Fruit fly (Drosophila melanogaster) whole organism, embryonic: ENCODE results near the gene Coq7.

ENCODE experiments used
- Asciz ChIP-seq: fragments of 200-800 bp; sonication (Bioruptor generic); optimal IDR thresholded peaks from 2 replicates; lab custom pipeline; 2017; ENCODE audit warnings: missing biosample characterization, mild to moderate bottlenecking, missing genetic modification characterization, missing genetic modification reagents
- B-H1 ChIP-seq: fragments of 200-800 bp; sonication (Bioruptor generic); IDR thresholded peaks from 3 replicates; pipeline ENCODE4 v1.3.6; 2022; ENCODE audit warnings: missing biosample characterization, missing genetic modification characterization
- Bdp1 ChIP-seq: fragments of 200-800 bp; sonication (Bioruptor generic); optimal IDR thresholded peaks from 3 replicates; lab custom pipeline; 2016; ENCODE audit warnings: missing biosample characterization, missing genetic modification characterization
- Bgb ChIP-seq: fragments of 200-800 bp; sonication (Bioruptor generic); IDR thresholded peaks from 2 replicates; pipeline ENCODE4 v1.3.6; 2022; ENCODE audit warnings: missing biosample characterization, missing genetic modification characterization; ENCODE audit not compliant: partially characterized antibody
- CG10431 ChIP-seq: fragments of 200-800 bp; sonication (Bioruptor generic); optimal IDR thresholded peaks from 3 replicates; lab custom pipeline; 2018; ENCODE audit warnings: missing biosample characterization, mild to moderate bottlenecking, missing genetic modification characterization
- CG10462 ChIP-seq: fragments of 200-800 bp; sonication (Bioruptor generic); optimal IDR thresholded peaks from 2 replicates; lab custom pipeline; 2016; ENCODE audit warnings: missing biosample characterization, missing genetic modification characterization
- CG12104 ChIP-seq: fragments of 200-800 bp; sonication (Bioruptor generic); optimal IDR thresholded peaks from 3 replicates; lab custom pipeline; 2016; ENCODE audit warnings: missing biosample characterization, missing genetic modification characterization
- CG12236 ChIP-seq: fragments of 200-800 bp; sonication (Bioruptor generic); optimal IDR thresholded peaks from 2 replicates; lab custom pipeline; 2016; ENCODE audit warnings: missing biosample characterization, missing genetic modification characterization
- CG13123 ChIP-seq: fragments of 200-800 bp; sonication (Bioruptor generic); optimal IDR thresholded peaks from 2 replicates; lab custom pipeline; 2016; ENCODE audit warnings: missing biosample characterization, missing genetic modification characterization
- CG14860 ChIP-seq: fragments of 200-800 bp; sonication (Bioruptor generic); IDR thresholded peaks from 3 replicates; pipeline ENCODE4 v1.3.6; 2022; ENCODE audit warnings: missing biosample characterization, missing genetic modification characterization; ENCODE audit not compliant: partially characterized antibody
- CG1647 ChIP-seq: fragments of 200-800 bp; sonication (Bioruptor generic); optimal IDR thresholded peaks from 3 replicates; lab custom pipeline; 2016; ENCODE audit warnings: missing biosample characterization, missing genetic modification characterization
- CG17359 ChIP-seq: fragments of 200-800 bp; sonication (Bioruptor generic); optimal IDR thresholded peaks from 3 replicates; lab custom pipeline; 2018; ENCODE audit warnings: missing biosample characterization, mild to moderate bottlenecking, missing genetic modification characterization, moderate library complexity
- CG18476 ChIP-seq: fragments of 200-800 bp; sonication (Bioruptor generic); optimal IDR thresholded peaks from 2 replicates; lab custom pipeline; 2016; ENCODE audit warnings: missing biosample characterization, mild to moderate bottlenecking, missing genetic modification characterization
- CG32532 ChIP-seq: fragments of 200-800 bp; sonication (Bioruptor generic); IDR thresholded peaks from 2 replicates; pipeline ENCODE4 v1.3.6; 2022; ENCODE audit warnings: missing biosample characterization, missing genetic modification characterization
- CG32772 ChIP-seq: fragments of 200-800 bp; sonication (Bioruptor generic); IDR thresholded peaks from 2 replicates; pipeline ENCODE4 v1.3.6; 2022; ENCODE audit warnings: missing biosample characterization, missing genetic modification characterization
- CG4730 ChIP-seq: fragments of 200-800 bp; sonication (Bioruptor generic); IDR thresholded peaks from 2 replicates; pipeline ENCODE4 v1.3.6; 2022; ENCODE audit warnings: missing biosample characterization, missing genetic modification characterization
- CG4820 ChIP-seq: fragments of 200-800 bp; sonication (Bioruptor generic); optimal IDR thresholded peaks from 3 replicates; lab custom pipeline; 2016; ENCODE audit warnings: missing biosample characterization, missing genetic modification characterization
- CG6175 ChIP-seq: fragments of 200-800 bp; sonication (Bioruptor generic); IDR thresholded peaks from 3 replicates; pipeline ENCODE4 v1.3.6; 2022; ENCODE audit warnings: missing biosample characterization, missing genetic modification characterization
- CG6254 ChIP-seq: fragments of 200-800 bp; sonication (Bioruptor generic); optimal IDR thresholded peaks from 3 replicates; lab custom pipeline; 2017; ENCODE audit warnings: mild to moderate bottlenecking, missing biosample characterization, missing genetic modification reagents, missing genetic modification characterization
- CG7556 ChIP-seq: fragments of 200-800 bp; sonication (Bioruptor generic); optimal IDR thresholded peaks from 2 replicates; lab custom pipeline; 2017; ENCODE audit warnings: missing biosample characterization, mild to moderate bottlenecking, missing genetic modification characterization
- CG7745 ChIP-seq: fragments of 200-800 bp; sonication (Bioruptor generic); optimal IDR thresholded peaks from 2 replicates; lab custom pipeline; 2018; ENCODE audit warnings: missing biosample characterization, mild to moderate bottlenecking, missing genetic modification characterization, moderate library complexity
- Dip2 ChIP-seq: fragments of 200-800 bp; sonication (Bioruptor generic); IDR thresholded peaks from 2 replicates; pipeline ENCODE4 v1.3.6; 2022; ENCODE audit warnings: missing biosample characterization, missing genetic modification characterization
- E2f2 ChIP-seq: fragments of 200-800 bp; sonication (Bioruptor generic); IDR thresholded peaks from 2 replicates; pipeline ENCODE4 v1.3.6; 2022; ENCODE audit warnings: missing biosample characterization, missing genetic modification characterization
- GATAe ChIP-seq: fragments of 200-800 bp; sonication (Bioruptor generic); conservative IDR thresholded peaks from 2 replicates; pipeline ENCODE4 v1.3.6; 2022; ENCODE audit warnings: missing biosample characterization, missing genetic modification characterization
- Gug ChIP-seq: fragments of 200-800 bp; sonication (Bioruptor generic); IDR thresholded peaks from 4 replicates; pipeline ENCODE4 v1.3.6; 2022; ENCODE audit warnings: missing biosample characterization, missing genetic modification characterization
- Jarid2 ChIP-seq: fragments of 200-800 bp; sonication (Bioruptor generic); optimal IDR thresholded peaks from 3 replicates; lab custom pipeline; 2017; ENCODE audit warnings: mild to moderate bottlenecking, missing biosample characterization, missing genetic modification reagents, missing genetic modification characterization
- NC2α ChIP-seq: fragments of 200-800 bp; sonication (Bioruptor generic); optimal IDR thresholded peaks from 2 replicates; lab custom pipeline; 2016; ENCODE audit warnings: missing biosample characterization, missing genetic modification characterization
- NC2β ChIP-seq: fragments of 200-800 bp; sonication (Bioruptor generic); optimal IDR thresholded peaks from 2 replicates; lab custom pipeline; 2016; ENCODE audit warnings: missing biosample characterization, missing genetic modification characterization
- Neu2 ChIP-seq: fragments of 200-800 bp; sonication (Bioruptor generic); optimal IDR thresholded peaks from 3 replicates; lab custom pipeline; 2016; ENCODE audit warnings: missing biosample characterization, missing genetic modification characterization, borderline replicate concordance
- Nf-YB ChIP-seq: fragments of 200-800 bp; sonication (Bioruptor generic); optimal IDR thresholded peaks from 3 replicates; lab custom pipeline; 2019; ENCODE audit warnings: missing biosample characterization, mild to moderate bottlenecking, missing genetic modification characterization, moderate library complexity
- Ravus ChIP-seq: fragments of 200-800 bp; sonication (Bioruptor generic); IDR thresholded peaks from 2 replicates; pipeline ENCODE4 v1.3.6; 2022; ENCODE audit warnings: missing biosample characterization, missing genetic modification characterization
- Sry-δ ChIP-seq: fragments of 200-800 bp; sonication (Bioruptor generic); optimal IDR thresholded peaks from 2 replicates; lab custom pipeline; 2016; ENCODE audit warnings: missing biosample characterization, missing genetic modification characterization
- bsh ChIP-seq, 2 experiments: fragments of 200-800 bp; sonication (Bioruptor generic); optimal IDR thresholded peaks; 2 replicates each; lab custom pipeline; 2017 to 2018; ENCODE audit warnings: mild to moderate bottlenecking in 2 of 2, missing biosample characterization in 2 of 2, missing genetic modification characterization in 2 of 2, moderate library complexity in 1 of 2
- chn ChIP-seq: fragments of 200-800 bp; sonication (Bioruptor generic); optimal IDR thresholded peaks from 2 replicates; lab custom pipeline; 2016; ENCODE audit warnings: missing biosample characterization, missing genetic modification characterization
- da ChIP-seq: fragments of 200-800 bp; sonication (Bioruptor generic); optimal IDR thresholded peaks from 2 replicates; lab custom pipeline; 2016; ENCODE audit warnings: missing biosample characterization, missing genetic modification characterization
- eyg ChIP-seq: fragments of 200-800 bp; sonication (Bioruptor generic); optimal IDR thresholded peaks from 3 replicates; lab custom pipeline; 2016; ENCODE audit warnings: missing biosample characterization, missing genetic modification characterization
- gem ChIP-seq: fragments of 200-800 bp; sonication (Bioruptor generic); optimal IDR thresholded peaks from 2 replicates; lab custom pipeline; 2019; ENCODE audit warnings: missing biosample characterization, mild to moderate bottlenecking, missing genetic modification characterization, moderate library complexity
- gfzf ChIP-seq: fragments of 200-800 bp; sonication (Bioruptor generic); optimal IDR thresholded peaks from 2 replicates; lab custom pipeline; 2016; ENCODE audit warnings: missing biosample characterization, mild to moderate bottlenecking, missing genetic modification characterization, moderate library complexity
- gro ChIP-seq: fragments of 200-800 bp; sonication (Bioruptor generic); optimal IDR thresholded peaks from 2 replicates; lab custom pipeline; 2016; ENCODE audit warnings: missing biosample characterization, missing genetic modification characterization
- ham ChIP-seq: fragments of 200-800 bp; sonication (Bioruptor generic); IDR thresholded peaks from 2 replicates; pipeline ENCODE4 v1.3.6; 2022; ENCODE audit warnings: missing biosample characterization, missing genetic modification characterization
- nmo ChIP-seq: fragments of 200-800 bp; sonication (Bioruptor generic); optimal IDR thresholded peaks from 2 replicates; lab custom pipeline; 2018; ENCODE audit warnings: missing biosample characterization, mild to moderate bottlenecking, missing genetic modification characterization, moderate library complexity
- odd ChIP-seq: fragments of 200-800 bp; sonication (Bioruptor generic); optimal IDR thresholded peaks from 2 replicates; lab custom pipeline; 2017; ENCODE audit warnings: missing biosample characterization, mild to moderate bottlenecking, missing genetic modification characterization
- pnt ChIP-seq: fragments of 200-800 bp; sonication (Bioruptor generic); optimal IDR thresholded peaks from 3 replicates; lab custom pipeline; 2016; ENCODE audit warnings: missing biosample characterization, missing genetic modification characterization
- salm ChIP-seq: fragments of 200-800 bp; sonication (Bioruptor generic); optimal IDR thresholded peaks from 2 replicates; lab custom pipeline; 2018; ENCODE audit warnings: missing biosample characterization, mild to moderate bottlenecking, missing genetic modification characterization
- sd ChIP-seq: fragments of 200-800 bp; sonication (Bioruptor generic); optimal IDR thresholded peaks from 3 replicates; lab custom pipeline; 2018; ENCODE audit warnings: missing biosample characterization, mild to moderate bottlenecking, missing genetic modification characterization, moderate library complexity
- ssp ChIP-seq: fragments of 200-800 bp; sonication (Bioruptor generic); IDR thresholded peaks from 2 replicates; pipeline ENCODE4 v1.3.6; 2022; ENCODE audit warnings: missing biosample characterization, missing genetic modification characterization
- stwl ChIP-seq: fragments of 200-800 bp; sonication (Bioruptor generic); optimal IDR thresholded peaks from 3 replicates; lab custom pipeline; 2018; ENCODE audit warnings: missing biosample characterization, mild to moderate bottlenecking, missing genetic modification characterization, moderate library complexity
- tgo ChIP-seq: fragments of 200-800 bp; sonication (Bioruptor generic); IDR thresholded peaks from 3 replicates; pipeline ENCODE4 v1.3.6; 2022; ENCODE audit warnings: missing biosample characterization, missing genetic modification characterization
- tio ChIP-seq: fragments of 200-800 bp; sonication (Bioruptor generic); optimal IDR thresholded peaks from 2 replicates; lab custom pipeline; 2017; ENCODE audit warnings: missing biosample characterization, missing genetic modification characterization, inconsistent platforms
- tna ChIP-seq: fragments of 200-800 bp; sonication (Bioruptor generic); IDR thresholded peaks from 2 replicates; pipeline ENCODE4 v1.3.6; 2022; ENCODE audit warnings: missing biosample characterization, missing genetic modification characterization; ENCODE audit not compliant: partially characterized antibody
- unpg ChIP-seq: fragments of 200-800 bp; sonication (Bioruptor generic); optimal IDR thresholded peaks from 3 replicates; lab custom pipeline; 2018; ENCODE audit warnings: missing biosample characterization, mild to moderate bottlenecking, missing genetic modification characterization, moderate library complexity

Gene Coq7

dm6 chrX:6803312-6803794 is 32.3 kb downstream of the Coq7 start, which contains the start of the genes C3G and pod1 (continued):
- TF ChIP-seq Sry-δ (GFP tag; lab: Kevin White, UChicago) (peak; percentile 100), gfzf (peak; percentile 88), tgo (no peak), pnt (GFP tag; lab: Kevin White, UChicago) (no peak), Ravus (no peak), CG12236 (GFP tag; lab: Kevin White, UChicago) (no peak), ham (GFP tag; lab: Robert Waterston, UW) (no peak), da (GFP tag; lab: Kevin White, UChicago) (no peak), Gug (GFP tag; lab: Robert Waterston, UW) (peak; percentile 65; the same call in 2 of the 4 replicates), Asciz (GFP tag; lab: Kevin White, UChicago) (no peak), bsh (GFP tag; optimal IDR thresholded peaks at IDR 0.05; lab: Kevin White, UChicago) (no peak), CG6175 (no peak), CG12104 (GFP tag; lab: Kevin White, UChicago) (no peak), stwl (tag; lab: Kevin White, UChicago) (peak; percentile 41), eyg (GFP tag; lab: Kevin White, UChicago) (no peak), Bgb (GFP tag; lab: Robert Waterston, UW) (peak; percentile 99), CG7556 (GFP tag; lab: Kevin White, UChicago) (no peak), CG17359 (tag; lab: Kevin White, UChicago) (no peak), salm (tag; lab: Kevin White, UChicago) (no peak), Bdp1 (GFP tag; lab: Kevin White, UChicago) (peak; percentile 46), CG18476 (no peak), sd (tag; lab: Kevin White, UChicago) (peak; percentile 58), Neu2 (GFP tag; lab: Kevin White, UChicago) (no peak), Jarid2 (GFP tag; lab: Kevin White, UChicago) (peak; percentile 19), E2f2 (GFP tag; lab: Robert Waterston, UW) (peak; percentile 78), chn (GFP tag; lab: Kevin White, UChicago) (peak; percentile 8), CG10431 (GFP tag; lab: Kevin White, UChicago) (no peak), gem (tag; lab: Kevin White, UChicago) (peak; percentile 5), CG6254 (GFP tag; lab: Kevin White, UChicago) (no peak), Dip2 (no peak), nmo (GFP tag; lab: Kevin White, UChicago) (peak; percentile 60), GATAe (GFP tag; lab: Robert Waterston, UW) (no peak), CG32532 (no peak), CG13123 (GFP tag; lab: Kevin White, UChicago) (no peak), B-H1 (GFP tag; lab: Robert Waterston, UW) (no peak), ssp (GFP tag; lab: Robert Waterston, UW) (peak; percentile 43; the same call in 1 of the 2 replicates), odd (GFP tag; lab: Kevin White, UChicago) (no peak), CG1647 (peak; percentile 39), CG4730 (GFP tag; lab: Robert Waterston, UW) (no peak), NC2β (GFP tag; lab: Kevin White, UChicago) (peak; percentile 47), gro (peak; percentile 71), tio (GFP tag; lab: Kevin White, UChicago) (no peak), CG4820 (GFP tag; lab: Kevin White, UChicago) (no peak), CG14860 (peak; percentile 97), tna (GFP tag; lab: Robert Waterston, UW) (peak; percentile 98), Nf-YB (peak; percentile 21), CG7745 (no peak), CG32772 (GFP tag; lab: Robert Waterston, UW) (peak; percentile 43; the same call in 1 of the 2 replicates), NC2α (GFP tag; lab: Kevin White, UChicago) (no peak), unpg (GFP tag; lab: Kevin White, UChicago) (peak; percentile 23), CG10462 (GFP tag; lab: Kevin White, UChicago) (no peak)
